Worm (Caenorhabditis elegans): ENCODE measurements around the gene Y47D7A.7.

- TF ChIP-seq W03F9.2 (tag; optimal IDR thresholded peaks at IDR 0.05), result no peak
- TF ChIP-seq him-1 (tag; optimal IDR thresholded peaks at IDR 0.05), result no peak
These were observed 20.8 kb downstream of the Y47D7A.7 start for ce11 chrV:4398884-4399283.
